Fruit fly (Drosophila melanogaster): Measurements from ENCODE around the gene cutlet.

Gene cutlet

dm6 chr2L:3703260-3703659, 8.3 kb downstream of the cutlet start, which contains the start of gene CG2816 (continued):
- TF ChIP-seq grn (GFP tag; optimal IDR thresholded peaks at IDR 0.05) (no peak), zfh1 (GFP tag; IDR thresholded peaks at IDR 0.05) (peak; percentile 65; the same call in 2 of the 3 replicates), CG17568 (GFP tag; optimal IDR thresholded peaks at IDR 0.05) (no peak), CG10979 (tag; optimal IDR thresholded peaks at IDR 0.05) (no peak), CG14667 (GFP tag; IDR thresholded peaks at IDR 0.05) (0 out of 2 replicates have a peak, but pooled peaks have one; percentile 20), az2 (GFP tag; optimal IDR thresholded peaks at IDR 0.05) (peak; percentile 40), CG7357 (GFP tag; IDR thresholded peaks at IDR 0.05) (no peak), lbe (GFP tag; optimal IDR thresholded peaks at IDR 0.05) (peak; percentile 86), CG11093 (GFP tag; IDR thresholded peaks at IDR 0.05) (no peak), ham (GFP tag; IDR thresholded peaks at IDR 0.05) (peak; percentile 23; the same call in 1 of the 2 replicates), Rfx (GFP tag; IDR thresholded peaks at IDR 0.05) (peak; percentile 98), CG1792 (GFP tag; optimal IDR thresholded peaks at IDR 0.05) (no peak), CG42726 (GFP tag; IDR thresholded peaks at IDR 0.05; ENCODE audit: partially characterized antibody) (no peak), pb (GFP tag; optimal IDR thresholded peaks at IDR 0.05) (no peak), CG32772 (GFP tag; IDR thresholded peaks at IDR 0.05) (peak; percentile 45; the same call in 1 of the 2 replicates), CG9797 (GFP tag; optimal IDR thresholded peaks at IDR 0.05) (no peak), Xbp1 (GFP tag; optimal IDR thresholded peaks at IDR 0.05) (peak; percentile 27), bowl (GFP tag; IDR thresholded peaks at IDR 0.05) (no peak), CG30020 (tag; optimal IDR thresholded peaks at IDR 0.05) (no peak), Oaz (GFP tag; IDR thresholded peaks at IDR 0.05) (peak; percentile 54; the same call in 1 of the 2 replicates), CG4730 (GFP tag; IDR thresholded peaks at IDR 0.05) (peak; percentile 35; the same call in 1 of the 2 replicates), slp2 (GFP tag; optimal IDR thresholded peaks at IDR 0.05) (peak; percentile 63), CG30431 (GFP tag; optimal IDR thresholded peaks at IDR 0.05) (peak; percentile 6), amos (GFP tag; IDR thresholded peaks at IDR 0.05; ENCODE audit: partially characterized antibody) (no peak), hb (GFP tag; IDR thresholded peaks at IDR 0.05; ENCODE audit: partially characterized antibody) (no peak), CG7556 (GFP tag; optimal IDR thresholded peaks at IDR 0.05) (no peak), ara (GFP tag; IDR thresholded peaks at IDR 0.05) (0 out of 2 replicates have a peak, but pooled peaks have one; percentile 27), chn (GFP tag; optimal IDR thresholded peaks at IDR 0.05) (peak; percentile 25), Fer1 (GFP tag; optimal IDR thresholded peaks at IDR 0.05) (peak; percentile 9), klu (GFP tag; IDR thresholded peaks at IDR 0.05) (peak; percentile 83), CG14441 (GFP tag; IDR thresholded peaks at IDR 0.05) (peak; percentile 63; the same call in 1 of the 2 replicates), fu2 (GFP tag; optimal IDR thresholded peaks at IDR 0.05) (peak; percentile 88), CG31365 (tag; optimal IDR thresholded peaks at IDR 0.05) (no peak), CG18011 (GFP tag; optimal IDR thresholded peaks at IDR 0.05) (peak; percentile 44), CG31441 (GFP tag; IDR thresholded peaks at IDR 0.05) (no peak), CG2712 (tag; optimal IDR thresholded peaks at IDR 0.05) (no peak), CG6854 (GFP tag; optimal IDR thresholded peaks at IDR 0.05) (no peak), CG10321 (GFP tag; IDR thresholded peaks at IDR 0.05) (0 out of 2 replicates have a peak, but pooled peaks have one; percentile 13), ase (GFP tag; IDR thresholded peaks at IDR 0.05) (peak; percentile 71; the same call in 2 of the 3 replicates), Hr39 (optimal IDR thresholded peaks at IDR 0.05) (no peak), Camta (GFP tag; optimal IDR thresholded peaks at IDR 0.05) (peak; percentile 70), sens-2 (GFP tag; IDR thresholded peaks at IDR 0.05) (no peak), Optix (GFP tag; IDR thresholded peaks at IDR 0.05) (0 out of 3 replicates have a peak, but pooled peaks have one; percentile 40), Scr (GFP tag; IDR thresholded peaks at IDR 0.05; ENCODE audit: partially characterized antibody) (no peak), Hand (GFP tag; optimal IDR thresholded peaks at IDR 0.05) (no peak), Ssrp (tag; optimal IDR thresholded peaks at IDR 0.05) (no peak), CG2199 (GFP tag; IDR thresholded peaks at IDR 0.05) (no peak), Neu2 (GFP tag; optimal IDR thresholded peaks at IDR 0.05; ENCODE audit: borderline replicate concordance) (no peak), Dp (GFP tag; optimal IDR thresholded peaks at IDR 0.05) (no peak), CG17802 (tag; optimal IDR thresholded peaks at IDR 0.05) (no peak), CoRest (tag; optimal IDR thresholded peaks at IDR 0.05) (peak; percentile 49)

Measured in whole organism, embryonic.